Fruit fly (Drosophila melanogaster) whole organism, embryonic: ENCODE results near the gene CG4594.

ENCODE experiments used
- Ada2b ChIP-seq: fragments of 200-800 bp; sonication (Bioruptor generic); IDR thresholded peaks from 2 replicates; pipeline ENCODE4 v1.3.6; 2022; ENCODE audit warnings: missing biosample characterization, missing genetic modification characterization
- Antp ChIP-seq: fragments of 200-800 bp; sonication (Bioruptor generic); optimal IDR thresholded peaks from 3 replicates; lab custom pipeline; 2016; ENCODE audit warnings: missing biosample characterization, missing genetic modification characterization
- Asciz ChIP-seq: fragments of 200-800 bp; sonication (Bioruptor generic); optimal IDR thresholded peaks from 2 replicates; lab custom pipeline; 2017; ENCODE audit warnings: missing biosample characterization, mild to moderate bottlenecking, missing genetic modification characterization, missing genetic modification reagents
- CG10959 ChIP-seq: fragments of 200-800 bp; sonication (Bioruptor generic); IDR thresholded peaks from 2 replicates; pipeline ENCODE4 v1.3.6; 2022; ENCODE audit warnings: missing biosample characterization, missing genetic modification characterization
- CG12769 ChIP-seq: fragments of 200-800 bp; sonication (Bioruptor generic); optimal IDR thresholded peaks from 2 replicates; lab custom pipeline; 2019; ENCODE audit warnings: missing biosample characterization, mild to moderate bottlenecking, missing genetic modification characterization, moderate library complexity
- CG15073 ChIP-seq: fragments of 200-800 bp; sonication (Bioruptor generic); optimal IDR thresholded peaks from 2 replicates; lab custom pipeline; 2016; ENCODE audit warnings: missing biosample characterization, missing genetic modification characterization
- CG1602 ChIP-seq: fragments of 200-800 bp; sonication (Bioruptor generic); optimal IDR thresholded peaks from 3 replicates; lab custom pipeline; 2016; ENCODE audit warnings: missing biosample characterization, missing genetic modification characterization
- CG1647 ChIP-seq: fragments of 200-800 bp; sonication (Bioruptor generic); optimal IDR thresholded peaks from 3 replicates; lab custom pipeline; 2016; ENCODE audit warnings: missing biosample characterization, missing genetic modification characterization
- CG18011 ChIP-seq: fragments of 200-800 bp; sonication (Bioruptor generic); optimal IDR thresholded peaks from 2 replicates; lab custom pipeline; 2017; ENCODE audit warnings: missing biosample characterization, missing genetic modification characterization, mild to moderate bottlenecking, moderate library complexity, missing genotype
- CG18476 ChIP-seq: fragments of 200-800 bp; sonication (Bioruptor generic); optimal IDR thresholded peaks from 2 replicates; lab custom pipeline; 2016; ENCODE audit warnings: missing biosample characterization, mild to moderate bottlenecking, missing genetic modification characterization
- CG2116 ChIP-seq: fragments of 200-800 bp; sonication (Bioruptor generic); optimal IDR thresholded peaks from 3 replicates; lab custom pipeline; 2018; ENCODE audit warnings: missing biosample characterization, mild to moderate bottlenecking, missing genetic modification characterization
- CG30020 ChIP-seq: fragments of 200-800 bp; optimal IDR thresholded peaks from 2 replicates; lab custom pipeline; 2019; ENCODE audit warnings: missing biosample characterization, mild to moderate bottlenecking, missing genetic modification characterization, moderate library complexity
- CG31365 ChIP-seq: fragments of 200-800 bp; sonication (Bioruptor generic); optimal IDR thresholded peaks from 2 replicates; lab custom pipeline; 2018; ENCODE audit warnings: missing biosample characterization, mild to moderate bottlenecking, missing genetic modification characterization
- CG3726 ChIP-seq: fragments of 200-800 bp; sonication (Bioruptor generic); IDR thresholded peaks from 3 replicates; pipeline ENCODE4, ENCODE4 v1.3.6; 2022; ENCODE audit warnings: missing biosample characterization, missing genetic modification characterization
- CG4360 ChIP-seq: fragments of 200-800 bp; sonication (Bioruptor generic); IDR thresholded peaks from 2 replicates; pipeline ENCODE4 v1.3.6; 2022; ENCODE audit warnings: missing biosample characterization, missing genetic modification characterization
- CG4424 ChIP-seq: fragments of 200-800 bp; sonication (Bioruptor generic); optimal IDR thresholded peaks from 3 replicates; lab custom pipeline; 2016; ENCODE audit warnings: missing biosample characterization, missing genetic modification characterization
- CG4617 ChIP-seq: fragments of 200-800 bp; sonication (Bioruptor generic); optimal IDR thresholded peaks from 3 replicates; lab custom pipeline; 2016; ENCODE audit warnings: missing biosample characterization, missing genetic modification characterization, borderline replicate concordance
- CG6654 ChIP-seq: fragments of 200-800 bp; sonication (Bioruptor generic); optimal IDR thresholded peaks from 2 replicates; lab custom pipeline; 2017; ENCODE audit warnings: missing biosample characterization, mild to moderate bottlenecking, missing genetic modification characterization
- CG6791 ChIP-seq: fragments of 200-800 bp; sonication (Bioruptor generic); IDR thresholded peaks from 3 replicates; pipeline ENCODE4 v1.3.6; 2022; ENCODE audit warnings: missing biosample characterization, missing genetic modification characterization; ENCODE audit not compliant: partially characterized antibody
- CG7357 ChIP-seq: fragments of 200-800 bp; sonication (Bioruptor generic); IDR thresholded peaks from 3 replicates; pipeline ENCODE4 v1.3.6; 2022; ENCODE audit warnings: missing biosample characterization, missing genetic modification characterization
- CG7372 ChIP-seq: fragments of 200-800 bp; sonication (Bioruptor generic); IDR thresholded peaks from 2 replicates; pipeline ENCODE4 v1.3.6; 2022; ENCODE audit warnings: missing biosample characterization, missing genetic modification characterization
- CG7786 ChIP-seq: fragments of 200-800 bp; sonication (Bioruptor generic); optimal IDR thresholded peaks from 2 replicates; lab custom pipeline; 2016; ENCODE audit warnings: missing biosample characterization, missing genetic modification characterization
- Dref ChIP-seq: fragments of 200-800 bp; sonication (Bioruptor generic); IDR thresholded peaks from 2 replicates; pipeline ENCODE4 v1.3.6; 2022; ENCODE audit warnings: missing biosample characterization, missing genetic modification characterization
- HHEX ChIP-seq: fragments of 200-800 bp; sonication (Bioruptor generic); optimal IDR thresholded peaks from 3 replicates; lab custom pipeline; 2017; ENCODE audit warnings: missing biosample characterization, mild to moderate bottlenecking, missing genetic modification characterization, missing genetic modification reagents
- HLH3B ChIP-seq: fragments of 200-800 bp; sonication (Bioruptor generic); IDR thresholded peaks from 2 replicates; pipeline ENCODE4 v1.3.6; 2022; ENCODE audit warnings: missing biosample characterization, missing genetic modification characterization
- Mad ChIP-seq: fragments of 200-800 bp; sonication (Bioruptor generic); optimal IDR thresholded peaks from 2 replicates; lab custom pipeline; 2016; ENCODE audit warnings: missing biosample characterization, missing genetic modification characterization
- Med ChIP-seq: fragments of 200-800 bp; sonication (Bioruptor generic); peaks from one replicate; lab custom pipeline; 2016; ENCODE audit warnings: missing biosample characterization, missing genetic modification characterization, mild to moderate bottlenecking, inconsistent platforms, moderate library complexity
- Sry-β ChIP-seq: fragments of 200-800 bp; sonication (Bioruptor generic); optimal IDR thresholded peaks from 2 replicates; lab custom pipeline; 2018; ENCODE audit warnings: missing biosample characterization, mild to moderate bottlenecking, missing genetic modification characterization, moderate library complexity
- Sry-δ ChIP-seq: fragments of 200-800 bp; sonication (Bioruptor generic); optimal IDR thresholded peaks from 2 replicates; lab custom pipeline; 2016; ENCODE audit warnings: missing biosample characterization, missing genetic modification characterization
- Xbp1 ChIP-seq: fragments of 200-800 bp; sonication (Bioruptor generic); optimal IDR thresholded peaks from 3 replicates; lab custom pipeline; 2016; ENCODE audit warnings: missing biosample characterization, mild to moderate bottlenecking, missing genetic modification characterization
- amos ChIP-seq: fragments of 200-800 bp; sonication (Bioruptor generic); IDR thresholded peaks from 2 replicates; pipeline ENCODE4 v1.3.6; 2022; ENCODE audit warnings: missing biosample characterization, missing genetic modification characterization; ENCODE audit not compliant: partially characterized antibody
- aop ChIP-seq: fragments of 200-800 bp; sonication (Bioruptor generic); IDR thresholded peaks from 2 replicates; pipeline ENCODE4 v1.3.6; 2022; ENCODE audit warnings: missing biosample characterization, missing genetic modification characterization
- ap ChIP-seq: fragments of 200-800 bp; sonication (Bioruptor generic); IDR thresholded peaks from 2 replicates; pipeline ENCODE4 v1.3.6; 2022; ENCODE audit warnings: missing biosample characterization, missing genetic modification characterization
- ash1 ChIP-seq: fragments of 200-800 bp; sonication (Bioruptor generic); optimal IDR thresholded peaks from 2 replicates; lab custom pipeline; 2018; ENCODE audit warnings: missing biosample characterization, mild to moderate bottlenecking, missing genetic modification characterization
- corto ChIP-seq: fragments of 200-800 bp; sonication (Bioruptor generic); optimal IDR thresholded peaks from 2 replicates; lab custom pipeline; 2016; ENCODE audit warnings: missing biosample characterization, mild to moderate bottlenecking, missing genetic modification characterization, moderate library complexity
- croc ChIP-seq: fragments of 200-800 bp; sonication (Bioruptor generic); conservative IDR thresholded peaks from 3 replicates; pipeline ENCODE4 v1.3.6; 2022; ENCODE audit warnings: missing biosample characterization, missing genetic modification characterization
- hkb ChIP-seq, 2 experiments: fragments of 200-800 bp in 1 of 2; fragments of >200 bp in 1 of 2; sonication (Bioruptor generic) in 1 of 2; IDR thresholded peaks in 1 of 2; optimal IDR thresholded peaks in 1 of 2; 2 replicates each; pipeline versions ENCODE4 v1.3.6 to Lab custom; 2017 to 2022; ENCODE audit warnings: missing biosample characterization in 1 of 2, missing genetic modification characterization in 1 of 2
- kah ChIP-seq: fragments of 200-800 bp; sonication (Bioruptor generic); optimal IDR thresholded peaks from 2 replicates; lab custom pipeline; 2018; ENCODE audit warnings: missing biosample characterization, mild to moderate bottlenecking, missing genetic modification characterization
- lola ChIP-seq, 3 experiments: fragments of >200 bp in 2 of 3; fragments of 200-800 bp in 1 of 3; sonication (Bioruptor generic) in 1 of 3; optimal IDR thresholded peaks; 2 replicates each; lab custom pipeline; 2017 to 2019; ENCODE audit warnings: missing biosample characterization in 3 of 3, missing genetic modification characterization in 3 of 3, mild to moderate bottlenecking in 1 of 3, moderate library complexity in 1 of 3
- p53 ChIP-seq: fragments of 200-800 bp; sonication (Bioruptor generic); optimal IDR thresholded peaks from 2 replicates; lab custom pipeline; 2016; ENCODE audit warnings: missing biosample characterization, missing genetic modification characterization
- pb ChIP-seq: fragments of 200-800 bp; sonication (Bioruptor generic); optimal IDR thresholded peaks from 3 replicates; lab custom pipeline; 2016; ENCODE audit warnings: missing biosample characterization, missing genetic modification characterization
- prd ChIP-seq, 3 experiments: fragments of >200 bp in 2 of 3; fragments of 200-800 bp in 1 of 3; sonication (Bioruptor generic) in 1 of 3; optimal IDR thresholded peaks in 2 of 3; IDR thresholded peaks in 1 of 3; 2 replicates in 2 of 3; 3 replicates in 1 of 3; pipeline versions ENCODE4 v1.3.6 to Lab custom; 2017 to 2022; ENCODE audit warnings: missing biosample characterization in 1 of 3, missing genetic modification characterization in 1 of 3
- row ChIP-seq: fragments of 200-800 bp; sonication (Bioruptor generic); IDR thresholded peaks from 3 replicates; pipeline ENCODE4 v1.3.6; 2022; ENCODE audit warnings: missing biosample characterization, missing genetic modification characterization
- sna ChIP-seq: fragments of 200-800 bp; sonication (Bioruptor generic); IDR thresholded peaks from 2 replicates; pipeline ENCODE4 v1.3.6; 2022; ENCODE audit warnings: missing biosample characterization, missing genetic modification characterization; ENCODE audit not compliant: partially characterized antibody
- tin ChIP-seq: fragments of 200-800 bp; sonication (Bioruptor generic); optimal IDR thresholded peaks from 3 replicates; lab custom pipeline; 2016; ENCODE audit warnings: missing biosample characterization, missing genetic modification characterization
- tll ChIP-seq, 2 experiments: fragments of 200-800 bp in 1 of 2; fragments of >200 bp in 1 of 2; sonication (Bioruptor generic) in 1 of 2; optimal IDR thresholded peaks; 2 replicates each; lab custom pipeline; 2017 to 2019; ENCODE audit warnings: missing biosample characterization in 2 of 2, missing genetic modification characterization in 2 of 2, mild to moderate bottlenecking in 1 of 2, moderate library complexity in 1 of 2
- toy ChIP-seq: fragments of 200-800 bp; sonication (Bioruptor generic); IDR thresholded peaks from 2 replicates; pipeline ENCODE4 v1.3.6; 2022; ENCODE audit warnings: missing biosample characterization, missing genetic modification characterization
- ttk ChIP-seq: fragments of 200-800 bp; sonication (Bioruptor generic); IDR thresholded peaks from 2 replicates; pipeline ENCODE4 v2.1.2; 2022; ENCODE audit warnings: missing biosample characterization, missing genetic modification characterization
- vvl ChIP-seq: fragments of 200-800 bp; sonication (Bioruptor generic); IDR thresholded peaks from 2 replicates; pipeline ENCODE4 v1.3.6; 2022; ENCODE audit warnings: missing biosample characterization, missing genetic modification characterization
- zen ChIP-seq: fragments of 200-800 bp; sonication (Bioruptor generic); optimal IDR thresholded peaks from 3 replicates; lab custom pipeline; 2018; ENCODE audit warnings: missing biosample characterization, mild to moderate bottlenecking, missing genetic modification characterization, moderate library complexity

Gene CG4594

DNA sequence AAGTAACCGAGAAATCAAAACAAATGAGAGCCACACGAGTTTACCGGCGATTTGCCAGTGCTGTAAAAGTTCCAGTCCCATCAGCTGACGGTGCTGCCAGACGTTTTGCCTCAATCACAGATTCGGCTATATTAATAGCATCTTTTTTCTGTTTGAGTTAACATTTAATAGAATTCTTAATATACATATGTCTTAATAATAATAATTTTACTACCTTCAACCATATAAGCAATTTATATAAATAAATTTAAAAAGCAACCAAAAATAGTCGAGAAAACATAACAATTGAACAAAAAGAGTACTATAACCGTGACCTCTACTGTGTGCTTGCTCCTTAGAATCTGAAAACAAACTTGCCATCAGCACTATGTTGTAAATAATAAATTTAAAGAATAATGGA, 34.2 kb downstream of the CG4594 start, which contains the start of the genes CG13126 and CG4709 (continued):
- TF ChIP-seq pb (GFP tag; lab: Kevin White, UChicago) (no peak), ash1 (no peak), Antp (GFP tag; lab: Kevin White, UChicago) (peak; percentile 13), Xbp1 (GFP tag; lab: Kevin White, UChicago) (peak; percentile 90), lola (GFP tag; optimal IDR thresholded peaks at IDR 0.05; lab: Kevin White, UChicago) (peak in 1 of 3 experiments; percentile 90), CG2116 (GFP tag; lab: Kevin White, UChicago) (peak; percentile 77), corto (GFP tag; lab: Kevin White, UChicago) (peak; percentile 82), tin (peak; percentile 92), hkb (optimal IDR thresholded peaks at IDR 0.05; lab: Kevin White, UChicago) (no peak), hkb (GFP tag; IDR thresholded peaks at IDR 0.05; lab: Robert Waterston, UW) (peak; percentile 91), aop (GFP tag; lab: Robert Waterston, UW) (no peak), CG7357 (GFP tag; lab: Robert Waterston, UW) (peak; percentile 80), p53 (GFP tag; lab: Kevin White, UChicago) (no peak), CG4424 (GFP tag; lab: Kevin White, UChicago) (peak; percentile 94), prd (optimal IDR thresholded peaks at IDR 0.05; lab: Kevin White, UChicago) (no peak), prd (GFP tag; IDR thresholded peaks at IDR 0.05; lab: Robert Waterston, UW) (peak; percentile 92), CG6654 (GFP tag; lab: Kevin White, UChicago) (peak; percentile 73), CG12769 (tag; lab: Kevin White, UChicago) (no peak), ttk (peak; percentile 89), Mad (GFP tag; lab: Kevin White, UChicago) (peak; percentile 45), CG3726 (GFP tag; lab: Robert Waterston, UW) (peak; percentile 81; the same call in 1 of the 3 replicates), tll (GFP tag; optimal IDR thresholded peaks at IDR 0.05; lab: Kevin White, UChicago) (peak in 1 of 2 experiments; percentile 25), HLH3B (GFP tag; lab: Robert Waterston, UW) (peak; percentile 89), CG7786 (GFP tag; lab: Kevin White, UChicago) (peak; percentile 9), CG30020 (tag; lab: Kevin White, UChicago) (peak; percentile 78), CG18476 (GFP tag; lab: Kevin White, UChicago) (peak; percentile 81), HHEX (GFP tag; lab: Kevin White, UChicago) (peak; percentile 92), zen (tag; lab: Kevin White, UChicago) (peak; percentile 96), row (GFP tag; lab: Robert Waterston, UW) (peak; percentile 96), Ada2b (GFP tag; lab: Robert Waterston, UW) (peak; percentile 80), CG1647 (GFP tag; lab: Kevin White, UChicago) (peak; percentile 59), sna (GFP tag; lab: Robert Waterston, UW) (no peak), toy (GFP tag; lab: Robert Waterston, UW) (0 out of 2 replicates have a peak, but pooled peaks have one; percentile 45), CG1602 (GFP tag; lab: Kevin White, UChicago) (peak; percentile 89), croc (GFP tag; lab: Robert Waterston, UW) (peak; percentile 87)
- TF ChIP-seq, all 482 proteins: peak for 377

DNA sequence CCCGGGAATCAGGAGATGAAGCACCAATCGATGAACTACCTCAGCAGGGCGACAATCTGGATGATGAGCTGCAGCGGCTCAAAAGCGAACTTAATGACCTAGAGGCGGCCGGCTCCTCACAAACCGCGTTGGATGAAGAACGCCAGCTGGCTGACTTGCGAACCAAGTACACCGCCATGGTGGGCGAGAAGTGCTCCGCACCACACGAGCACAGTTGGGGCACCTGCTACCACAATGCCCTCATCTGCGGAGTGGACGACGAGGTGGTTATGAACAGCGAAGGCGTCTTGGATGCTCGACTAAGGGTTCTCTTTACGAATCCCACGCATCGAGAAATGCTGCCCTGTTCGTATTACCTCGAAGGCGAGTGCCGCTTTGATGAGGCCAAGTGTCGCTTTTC, 34.7 kb downstream of the CG4594 start:
- TF ChIP-seq CG31365 (tag; lab: Kevin White, UChicago) (no peak), CG7372 (GFP tag; lab: Robert Waterston, UW) (no peak), vvl (GFP tag; lab: Robert Waterston, UW) (no peak), CG4360 (GFP tag; lab: Robert Waterston, UW) (no peak), Asciz (GFP tag; lab: Kevin White, UChicago) (no peak), CG10959 (GFP tag; lab: Robert Waterston, UW) (no peak), CG6791 (GFP tag; lab: Robert Waterston, UW) (no peak), kah (GFP tag; lab: Kevin White, UChicago) (no peak), CG18011 (GFP tag; lab: Kevin White, UChicago) (no peak), Med (GFP tag; lab: Kevin White, UChicago) (peak; percentile 55), ap (GFP tag; lab: Robert Waterston, UW) (no peak), CG15073 (GFP tag; lab: Kevin White, UChicago) (no peak), CG4617 (GFP tag; lab: Kevin White, UChicago) (no peak), Sry-δ (GFP tag; lab: Kevin White, UChicago) (no peak), Sry-β (no peak), amos (GFP tag; lab: Robert Waterston, UW) (no peak), Dref (GFP tag; lab: Robert Waterston, UW) (0 out of 2 replicates have a peak, but pooled peaks have one; percentile 28)
